Worm (Caenorhabditis elegans): ENCODE data around the gene nhx-3.

Gene nhx-3

DNA sequence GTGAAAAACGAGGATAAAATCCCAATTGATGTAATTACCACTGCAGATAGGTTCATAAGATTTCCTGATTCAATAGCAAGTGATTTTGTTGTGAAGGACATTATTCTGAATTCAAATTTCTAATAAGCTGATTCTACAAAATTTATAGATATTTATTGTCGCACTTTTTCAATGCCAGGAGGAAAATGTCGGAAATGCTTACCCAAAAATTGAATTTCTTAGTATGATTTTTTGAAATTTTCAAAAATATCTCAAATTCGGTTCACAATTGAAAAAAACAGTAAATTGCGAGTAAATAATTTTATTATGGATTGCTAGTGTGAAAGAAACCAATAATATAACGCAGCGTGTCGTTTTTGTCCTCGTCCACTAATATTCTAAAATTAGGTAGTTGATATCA lies 52.4 kb downstream of the nhx-3 start, which contains the start of gene srbc-10:
Gene srbc-10 (minus strand): TSS at position 101 of the 400 bp plus-strand sequence.
- TF ChIP-seq T23F11.4 (GFP tag; optimal IDR thresholded peaks at IDR 0.05) (no peak), K02D7.2 (tag; optimal IDR thresholded peaks at IDR 0.05) (no peak), zip-5 (tag; optimal IDR thresholded peaks at IDR 0.05) (no peak), fkh-6 (tag; optimal IDR thresholded peaks at IDR 0.05) (no peak), K09A11.1 (tag; optimal IDR thresholded peaks at IDR 0.05; ENCODE audit: insufficient read depth) (no peak), hlh-15 (tag; optimal IDR thresholded peaks at IDR 0.05) (no peak), tbx-7 (tag; optimal IDR thresholded peaks at IDR 0.05) (no peak), ceh-34 (tag; optimal IDR thresholded peaks at IDR 0.05) (no peak), syd-9 (tag; optimal IDR thresholded peaks at IDR 0.05) (no peak), fax-1 (tag; optimal IDR thresholded peaks at IDR 0.05) (no peak), elt-2 (tag; optimal IDR thresholded peaks at IDR 0.05) (no peak), C08G9.2 (tag; optimal IDR thresholded peaks at IDR 0.05) (no peak)

Measured in whole organism, late embryonic.